Worm (Caenorhabditis elegans) whole organism, early embryonic: ENCODE measurements around the gene F54H12.5.

ENCODE experiments used
- B0310.2 ChIP-seq: sonication (generic microtip); optimal IDR thresholded peaks from 2 replicates; lab custom pipeline; 2016; ENCODE audit warnings: mild to moderate bottlenecking, missing genetic modification characterization, missing compliant biosample characterization
- aly-1 ChIP-seq: sonication (generic microtip); optimal IDR thresholded peaks from 2 replicates; lab custom pipeline; 2016; ENCODE audit warnings: missing genetic modification characterization, missing compliant biosample characterization
- ama-1 ChIP-seq: fragments of 150-350 bp; optimal IDR thresholded peaks from 2 replicates; lab custom pipeline; 2014
- ceh-13 ChIP-seq: fragments of 200-800 bp; sonication (Bioruptor generic); optimal IDR thresholded peaks from 2 replicates; lab custom pipeline; 2018; ENCODE audit warnings: mild to moderate bottlenecking, missing genetic modification characterization, missing compliant biosample characterization
- ceh-36 ChIP-seq: sonication (generic microtip); optimal IDR thresholded peaks from 2 replicates; lab custom pipeline; 2016; ENCODE audit warnings: missing genetic modification characterization, inconsistent platforms, missing compliant biosample characterization
- ets-7 ChIP-seq: sonication (generic microtip); optimal IDR thresholded peaks from 2 replicates; lab custom pipeline; 2016; ENCODE audit warnings: missing genotype, missing genetic modification characterization, missing compliant biosample characterization
- flt-1 ChIP-seq: fragments of 200-800 bp; sonication (Bioruptor generic); IDR thresholded peaks from 2 replicates; pipeline ENCODE4 v1.3.6; 2022; ENCODE audit warnings: missing genetic modification characterization, missing compliant biosample characterization
- hmbx-1 ChIP-seq: sonication (generic microtip); optimal IDR thresholded peaks from 2 replicates; lab custom pipeline; 2016; ENCODE audit warnings: mild to moderate bottlenecking, missing genetic modification characterization, missing compliant biosample characterization
- hmg-4 ChIP-seq: fragments of 200-800 bp; sonication (Bioruptor generic); optimal IDR thresholded peaks from 2 replicates; lab custom pipeline; 2018; ENCODE audit warnings: mild to moderate bottlenecking, missing genetic modification characterization, missing compliant biosample characterization
- tbx-11 ChIP-seq: fragments of 200-800 bp; sonication (Bioruptor generic); IDR thresholded peaks from 2 replicates; pipeline ENCODE4 v1.3.6; 2022; ENCODE audit warnings: missing genetic modification characterization, missing compliant biosample characterization
- tbx-37 ChIP-seq: fragments of 200-800 bp; sonication (Bioruptor generic); conservative IDR thresholded peaks from 2 replicates; pipeline ENCODE4 v1.3.6; 2022; ENCODE audit warnings: missing genetic modification reagents, missing genetic modification characterization, missing compliant biosample characterization
- tra-4 ChIP-seq: sonication (generic microtip); optimal IDR thresholded peaks from 2 replicates; lab custom pipeline; 2017; ENCODE audit warnings: missing genetic modification characterization, missing compliant biosample characterization

- TF ChIP-seq ama-1 (lab: Kevin White, UChicago) (no peak), flt-1 (no peak), tra-4 (tag; lab: Kevin White, UChicago) (no peak), B0310.2 (no peak), aly-1 (tag; lab: Kevin White, UChicago) (no peak), tbx-37 (GFP tag; lab: Robert Waterston, UW) (no peak; the same call in 1 of the 2 replicates), hmg-4 (GFP tag; lab: Kevin White, UChicago) (no peak), ets-7 (tag; lab: Kevin White, UChicago) (no peak), ceh-13 (no peak), ceh-36 (tag; lab: Kevin White, UChicago) (no peak), hmbx-1 (no peak), tbx-11 (GFP tag; lab: Robert Waterston, UW) (no peak)
Measured at ce11 chrIII:7940819-7941218, 31.1 kb downstream of the F54H12.5 start, which contains the start of gene C29E4.12.
